Fruit fly (Drosophila melanogaster) whole organism, embryonic: ENCODE results near the gene CG31493.

Experiments used
- Asciz ChIP-seq: fragments of 200-800 bp; sonication (Bioruptor generic); optimal IDR thresholded peaks from 2 replicates; lab custom pipeline; 2017; ENCODE audit warnings: missing biosample characterization, mild to moderate bottlenecking, missing genetic modification characterization, missing genetic modification reagents
- CG10274 ChIP-seq: fragments of 200-800 bp; sonication (Bioruptor generic); optimal IDR thresholded peaks from 3 replicates; lab custom pipeline; 2017; ENCODE audit warnings: missing biosample characterization, mild to moderate bottlenecking, missing genetic modification characterization
- CG11398 ChIP-seq: fragments of 200-800 bp; sonication (Bioruptor generic); optimal IDR thresholded peaks from 2 replicates; lab custom pipeline; 2016; ENCODE audit warnings: missing biosample characterization, missing genetic modification characterization
- CG12236 ChIP-seq: fragments of 200-800 bp; sonication (Bioruptor generic); optimal IDR thresholded peaks from 2 replicates; lab custom pipeline; 2016; ENCODE audit warnings: missing biosample characterization, missing genetic modification characterization
- CG13424 ChIP-seq: fragments of 200-800 bp; sonication (Bioruptor generic); optimal IDR thresholded peaks from 2 replicates; lab custom pipeline; 2019; ENCODE audit warnings: missing biosample characterization, mild to moderate bottlenecking, missing genetic modification characterization, moderate library complexity
- CG15073 ChIP-seq: fragments of 200-800 bp; sonication (Bioruptor generic); optimal IDR thresholded peaks from 2 replicates; lab custom pipeline; 2016; ENCODE audit warnings: missing biosample characterization, missing genetic modification characterization
- CG1529 ChIP-seq: fragments of 200-800 bp; sonication (Bioruptor generic); optimal IDR thresholded peaks from 3 replicates; lab custom pipeline; 2018; ENCODE audit warnings: missing biosample characterization, missing genetic modification characterization
- CG15514 ChIP-seq: fragments of 200-800 bp; sonication (Bioruptor generic); optimal IDR thresholded peaks from 3 replicates; lab custom pipeline; 2017; ENCODE audit warnings: missing biosample characterization, missing genetic modification characterization, mild to moderate bottlenecking, moderate library complexity, missing genetic modification reagents
- CG17912 ChIP-seq: fragments of 200-800 bp; sonication (Bioruptor generic); optimal IDR thresholded peaks from 2 replicates; lab custom pipeline; 2018; ENCODE audit warnings: missing biosample characterization, mild to moderate bottlenecking, missing genetic modification characterization
- CG18476 ChIP-seq: fragments of 200-800 bp; sonication (Bioruptor generic); optimal IDR thresholded peaks from 2 replicates; lab custom pipeline; 2016; ENCODE audit warnings: missing biosample characterization, mild to moderate bottlenecking, missing genetic modification characterization
- CG31365 ChIP-seq: fragments of 200-800 bp; sonication (Bioruptor generic); optimal IDR thresholded peaks from 2 replicates; lab custom pipeline; 2018; ENCODE audit warnings: missing biosample characterization, mild to moderate bottlenecking, missing genetic modification characterization
- CG3407 ChIP-seq: fragments of 200-800 bp; sonication (Bioruptor generic); optimal IDR thresholded peaks from 2 replicates; lab custom pipeline; 2018; ENCODE audit warnings: missing biosample characterization, mild to moderate bottlenecking, missing genetic modification characterization
- CG3847 ChIP-seq: fragments of 200-800 bp; sonication (Bioruptor generic); IDR thresholded peaks from 2 replicates; pipeline ENCODE4 v1.3.6; 2022; ENCODE audit warnings: missing biosample characterization, missing genetic modification characterization
- CG4282 ChIP-seq: fragments of 200-800 bp; sonication (Bioruptor generic); optimal IDR thresholded peaks from 2 replicates; lab custom pipeline; 2016; ENCODE audit warnings: missing biosample characterization, missing genetic modification characterization
- CG43689 ChIP-seq: fragments of 200-800 bp; sonication (Bioruptor generic); IDR thresholded peaks from 2 replicates; pipeline ENCODE4 v1.3.6; 2022; ENCODE audit warnings: missing biosample characterization, missing genetic modification characterization
- CG4404 ChIP-seq: fragments of 200-800 bp; sonication (Bioruptor generic); IDR thresholded peaks from 2 replicates; pipeline ENCODE4 v1.3.6; 2022; ENCODE audit warnings: missing biosample characterization, missing genetic modification characterization
- CG4617 ChIP-seq: fragments of 200-800 bp; sonication (Bioruptor generic); optimal IDR thresholded peaks from 3 replicates; lab custom pipeline; 2016; ENCODE audit warnings: missing biosample characterization, missing genetic modification characterization, borderline replicate concordance
- CG7271 ChIP-seq: fragments of 200-800 bp; sonication (Bioruptor generic); optimal IDR thresholded peaks from 2 replicates; lab custom pipeline; 2018; ENCODE audit warnings: missing biosample characterization, mild to moderate bottlenecking, missing genetic modification characterization, moderate library complexity
- CG7357 ChIP-seq: fragments of 200-800 bp; sonication (Bioruptor generic); IDR thresholded peaks from 3 replicates; pipeline ENCODE4 v1.3.6; 2022; ENCODE audit warnings: missing biosample characterization, missing genetic modification characterization
- CG7786 ChIP-seq: fragments of 200-800 bp; sonication (Bioruptor generic); optimal IDR thresholded peaks from 2 replicates; lab custom pipeline; 2016; ENCODE audit warnings: missing biosample characterization, missing genetic modification characterization
- CG8924 ChIP-seq: fragments of 200-800 bp; optimal IDR thresholded peaks from 3 replicates; lab custom pipeline; 2019; ENCODE audit warnings: missing biosample characterization, mild to moderate bottlenecking, missing genetic modification characterization, moderate library complexity
- CG9797 ChIP-seq: fragments of 200-800 bp; sonication (Bioruptor generic); optimal IDR thresholded peaks from 3 replicates; lab custom pipeline; 2018; ENCODE audit warnings: missing biosample characterization, mild to moderate bottlenecking, missing genetic modification characterization
- CG9876 ChIP-seq: fragments of 200-800 bp; sonication (Bioruptor generic); optimal IDR thresholded peaks from 2 replicates; lab custom pipeline; 2016; ENCODE audit warnings: missing biosample characterization, missing genetic modification characterization
- Chrac-16 ChIP-seq: fragments of 200-800 bp; sonication (Bioruptor generic); optimal IDR thresholded peaks from 3 replicates; lab custom pipeline; 2016; ENCODE audit warnings: missing biosample characterization, missing genetic modification characterization
- Dbx ChIP-seq: fragments of 200-800 bp; sonication (Bioruptor generic); IDR thresholded peaks from 3 replicates; pipeline ENCODE4 v1.3.6; 2022; ENCODE audit warnings: missing biosample characterization, missing genetic modification characterization
- Fer2 ChIP-seq: fragments of 200-800 bp; sonication (Bioruptor generic); optimal IDR thresholded peaks from 2 replicates; lab custom pipeline; 2018; ENCODE audit warnings: missing biosample characterization, mild to moderate bottlenecking, missing genetic modification characterization, moderate library complexity
- H2.0 ChIP-seq: fragments of 200-800 bp; sonication (Bioruptor generic); IDR thresholded peaks from 2 replicates; pipeline ENCODE4 v1.3.6; 2022; ENCODE audit warnings: missing biosample characterization, missing genetic modification characterization
- HLH4C ChIP-seq: fragments of 200-800 bp; sonication (Bioruptor generic); IDR thresholded peaks from 3 replicates; pipeline ENCODE4 v1.3.6; 2022; ENCODE audit warnings: missing biosample characterization, missing genetic modification characterization; ENCODE audit not compliant: partially characterized antibody
- HmgD ChIP-seq: fragments of 200-800 bp; sonication (Bioruptor generic); optimal IDR thresholded peaks from 3 replicates; lab custom pipeline; 2016; ENCODE audit warnings: missing biosample characterization, missing genetic modification characterization
- Hr51 ChIP-seq, 2 experiments: fragments of 200-800 bp; sonication (Bioruptor generic); optimal IDR thresholded peaks; 2 replicates in 1 of 2; 3 replicates in 1 of 2; lab custom pipeline; 2016 to 2018; ENCODE audit warnings: missing biosample characterization in 2 of 2, missing genetic modification characterization in 2 of 2, mild to moderate bottlenecking in 1 of 2, moderate library complexity in 1 of 2
- NC2β ChIP-seq: fragments of 200-800 bp; sonication (Bioruptor generic); optimal IDR thresholded peaks from 2 replicates; lab custom pipeline; 2016; ENCODE audit warnings: missing biosample characterization, missing genetic modification characterization
- Neu2 ChIP-seq: fragments of 200-800 bp; sonication (Bioruptor generic); optimal IDR thresholded peaks from 3 replicates; lab custom pipeline; 2016; ENCODE audit warnings: missing biosample characterization, missing genetic modification characterization, borderline replicate concordance
- Sox100B ChIP-seq: fragments of 200-800 bp; sonication (Bioruptor generic); optimal IDR thresholded peaks from 3 replicates; lab custom pipeline; 2018; ENCODE audit warnings: missing biosample characterization, mild to moderate bottlenecking, missing genetic modification characterization
- amos ChIP-seq: fragments of 200-800 bp; sonication (Bioruptor generic); IDR thresholded peaks from 2 replicates; pipeline ENCODE4 v1.3.6; 2022; ENCODE audit warnings: missing biosample characterization, missing genetic modification characterization; ENCODE audit not compliant: partially characterized antibody
- ato ChIP-seq: fragments of 200-800 bp; sonication (Bioruptor generic); IDR thresholded peaks from 2 replicates; pipeline ENCODE4 v1.3.6; 2022; ENCODE audit warnings: missing biosample characterization, missing genetic modification characterization; ENCODE audit not compliant: partially characterized antibody
- chinmo ChIP-seq: fragments of 200-800 bp; sonication (Bioruptor generic); IDR thresholded peaks from 4 replicates; pipeline ENCODE4 v1.3.6; 2022; ENCODE audit warnings: missing biosample characterization, missing genetic modification characterization; ENCODE audit not compliant: partially characterized antibody
- dan ChIP-seq: fragments of 200-800 bp; sonication (Bioruptor generic); IDR thresholded peaks from 2 replicates; pipeline ENCODE4 v1.3.6; 2022; ENCODE audit warnings: missing biosample characterization, missing genetic modification characterization
- dati ChIP-seq: fragments of 200-800 bp; sonication (Bioruptor generic); IDR thresholded peaks from 2 replicates; pipeline ENCODE4 v1.3.6; 2022; ENCODE audit warnings: missing biosample characterization, missing genetic modification characterization
- her ChIP-seq: fragments of 200-800 bp; sonication (Bioruptor generic); optimal IDR thresholded peaks from 2 replicates; lab custom pipeline; 2016; ENCODE audit warnings: missing biosample characterization, missing genetic modification characterization
- kah ChIP-seq: fragments of 200-800 bp; sonication (Bioruptor generic); optimal IDR thresholded peaks from 2 replicates; lab custom pipeline; 2018; ENCODE audit warnings: missing biosample characterization, mild to moderate bottlenecking, missing genetic modification characterization
- nerfin-2 ChIP-seq: fragments of 200-800 bp; sonication (Bioruptor generic); IDR thresholded peaks from 2 replicates; pipeline ENCODE4 v1.3.6; 2022; ENCODE audit warnings: missing biosample characterization, missing genetic modification characterization; ENCODE audit not compliant: partially characterized antibody
- pan ChIP-seq, 4 experiments: fragments of >200 bp in 3 of 4; fragments of 200-800 bp in 1 of 4; sonication (Bioruptor generic) in 1 of 4; optimal IDR thresholded peaks in 3 of 4; IDR thresholded peaks in 1 of 4; 2 replicates each; pipeline versions ENCODE4 v1.3.6 to Lab custom; 2017 to 2022; ENCODE audit warnings: missing biosample characterization in 2 of 4, missing genetic modification characterization in 2 of 4, mixed read lengths in 1 of 4
- pita ChIP-seq: fragments of 200-800 bp; sonication (Bioruptor generic); optimal IDR thresholded peaks from 2 replicates; lab custom pipeline; 2017; ENCODE audit warnings: missing biosample characterization, mild to moderate bottlenecking, missing genetic modification characterization
- pros ChIP-seq: fragments of 200-800 bp; sonication (Bioruptor generic); optimal IDR thresholded peaks from 3 replicates; lab custom pipeline; 2019; ENCODE audit warnings: missing biosample characterization, mild to moderate bottlenecking, missing genetic modification characterization, moderate library complexity
- sna ChIP-seq: fragments of 200-800 bp; sonication (Bioruptor generic); IDR thresholded peaks from 2 replicates; pipeline ENCODE4 v1.3.6; 2022; ENCODE audit warnings: missing biosample characterization, missing genetic modification characterization; ENCODE audit not compliant: partially characterized antibody
- tgo ChIP-seq: fragments of 200-800 bp; sonication (Bioruptor generic); IDR thresholded peaks from 3 replicates; pipeline ENCODE4 v1.3.6; 2022; ENCODE audit warnings: missing biosample characterization, missing genetic modification characterization
- tup ChIP-seq: fragments of 200-800 bp; sonication (Bioruptor generic); optimal IDR thresholded peaks from 2 replicates; lab custom pipeline; 2016; ENCODE audit warnings: missing biosample characterization, mild to moderate bottlenecking, missing genetic modification characterization, moderate library complexity
- wor ChIP-seq: fragments of 200-800 bp; sonication (Bioruptor generic); IDR thresholded peaks from 2 replicates; pipeline ENCODE4 v1.3.6; 2022; ENCODE audit warnings: missing biosample characterization, missing genetic modification characterization

Gene CG31493

DNA sequence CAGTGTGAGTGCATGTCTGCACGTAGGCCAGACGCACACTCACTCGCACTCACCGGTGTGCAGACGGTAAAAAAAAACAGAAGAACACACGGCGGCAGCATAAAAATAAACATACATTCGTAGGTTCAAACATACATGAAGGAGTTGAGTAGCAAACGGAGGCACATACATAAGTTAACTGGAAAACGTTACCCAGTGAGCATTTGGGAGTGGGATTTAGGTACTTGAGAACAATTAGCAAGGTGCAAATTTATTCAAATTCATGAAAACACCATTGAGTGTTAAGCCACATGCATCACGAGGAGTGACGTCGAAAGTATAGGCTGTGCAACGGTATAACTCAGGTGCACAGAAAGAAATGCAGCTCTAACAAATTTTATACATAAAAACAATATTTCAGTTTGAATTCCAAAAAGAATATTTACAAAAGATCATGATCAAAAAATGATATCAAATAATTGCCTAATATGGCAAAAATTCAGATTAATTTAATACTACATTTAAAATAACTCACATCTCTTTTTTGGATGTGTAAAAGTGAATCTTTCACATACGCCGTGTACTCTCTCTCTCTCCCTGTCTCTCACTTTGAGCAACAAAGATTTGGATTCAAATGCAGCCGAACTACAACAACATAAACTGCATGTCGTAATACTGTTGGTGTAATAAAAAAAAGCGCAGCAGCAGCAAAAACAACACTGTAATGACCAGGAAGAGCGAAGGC, 22.6 kb upstream of the CG31493 start (continued):
- TF ChIP-seq CG13424, result peak; percentile 97
- TF ChIP-seq Asciz (GFP tag; lab: Kevin White, UChicago), result peak; percentile 97
- no peak for TF ChIP-seq CG3847 (GFP tag; lab: Robert Waterston, UW)
- TF ChIP-seq CG8924 (tag; lab: Kevin White, UChicago), result peak; percentile 98
- peak; percentile 33 for TF ChIP-seq HmgD (GFP tag; lab: Kevin White, UChicago)
- TF ChIP-seq tup (GFP tag; lab: Kevin White, UChicago), result peak; percentile 63
- TF ChIP-seq CG1529 (GFP tag; lab: Kevin White, UChicago), result peak; percentile 97
- no peak for TF ChIP-seq dati
- peak; percentile 63 for TF ChIP-seq Fer2
- peak; percentile 67 for TF ChIP-seq CG9876 (GFP tag; lab: Kevin White, UChicago)
- TF ChIP-seq H2.0 (GFP tag; lab: Robert Waterston, UW), result no peak
- peak; percentile 40 for TF ChIP-seq CG10274 (GFP tag; lab: Kevin White, UChicago)
- no peak for TF ChIP-seq Dbx (GFP tag; lab: Robert Waterston, UW)
- TF ChIP-seq CG3407, result peak; percentile 94
- peak; percentile 94 for TF ChIP-seq CG7271
- TF ChIP-seq pita (GFP tag; lab: Kevin White, UChicago), result no peak
- TF ChIP-seq chinmo (GFP tag; lab: Robert Waterston, UW), result no peak
- peak; percentile 48 for TF ChIP-seq CG17912
- TF ChIP-seq CG18476 (GFP tag; lab: Kevin White, UChicago), result peak; percentile 91
- TF ChIP-seq kah, result peak; percentile 91
- no peak for TF ChIP-seq pan (optimal IDR thresholded peaks at IDR 0.05; lab: Kevin White, UChicago)
- TF ChIP-seq pan (GFP tag; optimal IDR thresholded peaks at IDR 0.05 in 1 of 2, IDR thresholded peaks at IDR 0.05 in 1 of 2), result no peak
- peak; percentile 30 for TF ChIP-seq CG9797 (GFP tag; lab: Kevin White, UChicago)
- peak; percentile 76 for TF ChIP-seq Neu2 (GFP tag; lab: Kevin White, UChicago)
- no peak for TF ChIP-seq nerfin-2 (GFP tag; lab: Robert Waterston, UW)
- TF ChIP-seq HLH4C (GFP tag; lab: Robert Waterston, UW), result no peak
- peak; percentile 95 for TF ChIP-seq NC2β
- peak; percentile 95 for TF ChIP-seq Chrac-16 (GFP tag; lab: Kevin White, UChicago)
- TF ChIP-seq wor (GFP tag; lab: Robert Waterston, UW), result no peak
- peak; percentile 91 for TF ChIP-seq CG11398 (GFP tag; lab: Kevin White, UChicago)
- TF ChIP-seq ato (GFP tag; lab: Robert Waterston, UW), result no peak
- TF ChIP-seq CG43689 (GFP tag; lab: Robert Waterston, UW), result no peak
- peak; percentile 69 to 96 for TF ChIP-seq Hr51 (GFP tag; optimal IDR thresholded peaks at IDR 0.05; lab: Kevin White, UChicago)
- TF ChIP-seq CG15514, result peak; percentile 44
- no peak for TF ChIP-seq amos (GFP tag; lab: Robert Waterston, UW)
- TF ChIP-seq CG7786 (GFP tag; lab: Kevin White, UChicago), result peak; percentile 83
- peak; percentile 91 for TF ChIP-seq CG4617 (GFP tag; lab: Kevin White, UChicago)
- TF ChIP-seq Sox100B (GFP tag; lab: Kevin White, UChicago), result peak; percentile 97
- TF ChIP-seq CG12236 (GFP tag; lab: Kevin White, UChicago), result peak; percentile 95
- TF ChIP-seq sna (GFP tag; lab: Robert Waterston, UW), result no peak
- TF ChIP-seq CG31365 (tag; lab: Kevin White, UChicago), result peak; percentile 69
- TF ChIP-seq her (GFP tag; lab: Kevin White, UChicago), result peak; percentile 38
- TF ChIP-seq CG7357, result peak; percentile 86
- no peak for TF ChIP-seq CG4404 (GFP tag; lab: Robert Waterston, UW)
- TF ChIP-seq CG4282 (GFP tag; lab: Kevin White, UChicago), result peak; percentile 61
- peak; percentile 74 for TF ChIP-seq pros
- TF ChIP-seq dan (GFP tag; lab: Robert Waterston, UW), result no peak
- TF ChIP-seq CG15073 (GFP tag; lab: Kevin White, UChicago), result peak; percentile 80
- no peak for TF ChIP-seq tgo (GFP tag; lab: Robert Waterston, UW)
